Fruit fly (Drosophila melanogaster): ENCODE measurements around the gene CG13601.

dm6 chr3R:23964913-23965718 lies 37.7 kb upstream of the CG13601 start:
- TF ChIP-seq CG4496 (GFP tag; IDR thresholded peaks at IDR 0.05) (no peak), Snoo (tag; optimal IDR thresholded peaks at IDR 0.05) (no peak), CG8159 (tag; optimal IDR thresholded peaks at IDR 0.05) (no peak), rn (GFP tag; IDR thresholded peaks at IDR 0.05) (no peak), EcR (GFP tag; optimal IDR thresholded peaks at IDR 0.05) (no peak), Pif1B (GFP tag; optimal IDR thresholded peaks at IDR 0.05) (no peak), CG15710 (tag; optimal IDR thresholded peaks at IDR 0.05) (no peak), gl (tag; optimal IDR thresholded peaks at IDR 0.05) (no peak), CG13204 (GFP tag; optimal IDR thresholded peaks at IDR 0.05) (no peak), D1 (tag; optimal IDR thresholded peaks at IDR 0.05) (no peak), CG10348 (GFP tag; IDR thresholded peaks at IDR 0.05) (no peak)

Data from whole organism, pupa.